Fruit fly (Drosophila melanogaster): ENCODE data around the gene Unc-76.

Gene Unc-76

DNA sequence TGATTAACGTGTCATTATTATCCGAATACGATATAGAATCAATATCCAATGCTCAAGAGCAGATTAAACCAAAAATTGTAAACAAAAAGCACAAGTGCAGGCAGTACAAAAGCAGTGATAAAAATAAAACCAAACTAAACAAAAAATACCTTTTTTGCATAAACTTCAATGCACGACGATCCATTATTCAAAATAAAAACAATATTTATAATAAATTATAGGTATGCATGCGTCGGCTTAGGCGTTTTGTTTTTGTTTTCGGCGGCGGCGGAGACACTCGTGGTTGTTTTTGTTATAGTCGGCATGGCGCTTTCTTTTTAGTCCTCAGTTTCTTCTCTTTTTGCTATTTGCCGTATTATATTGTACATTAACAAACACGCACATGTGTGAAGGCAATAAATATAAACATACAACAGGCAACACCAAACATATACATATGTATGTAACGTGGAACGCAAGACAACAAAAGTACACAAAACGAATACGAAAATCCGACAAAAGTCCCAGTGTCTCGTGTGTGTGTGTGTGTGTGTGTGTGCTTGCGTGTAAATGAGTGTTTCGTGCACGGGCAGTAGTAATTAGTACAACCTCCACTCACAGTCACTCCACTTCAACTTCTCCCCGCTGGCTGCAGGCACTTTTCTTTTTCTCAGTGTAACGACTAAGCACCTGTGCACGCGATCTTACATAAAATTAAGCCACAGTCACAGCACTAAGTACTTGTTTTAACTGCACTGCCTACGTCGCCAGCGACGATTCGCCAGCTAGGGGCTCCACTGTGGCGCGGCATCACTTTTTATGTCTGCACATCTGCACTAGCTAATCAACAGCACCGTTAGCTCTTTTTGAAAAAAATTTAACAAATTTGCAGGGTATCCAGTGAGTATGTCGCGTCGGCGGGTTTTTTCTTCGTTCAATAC is 55.7 kb downstream of the Unc-76 start (continued):
- TF ChIP-seq CG18011 (GFP tag; optimal IDR thresholded peaks at IDR 0.05) (no peak), gt (GFP tag; IDR thresholded peaks at IDR 0.05) (no peak), Dll (GFP tag; IDR thresholded peaks at IDR 0.05; ENCODE audit: partially characterized antibody) (no peak), lola (GFP tag; optimal IDR thresholded peaks at IDR 0.05) (peak in 1 of 3 experiments; percentile 21), CG30431 (GFP tag; optimal IDR thresholded peaks at IDR 0.05) (peak; percentile 12), CG16813 (GFP tag; IDR thresholded peaks at IDR 0.05; ENCODE audit: partially characterized antibody) (no peak), CG9932 (GFP tag; IDR thresholded peaks at IDR 0.05) (peak; percentile 58), Rx (GFP tag; IDR thresholded peaks at IDR 0.05) (peak; percentile 27; the same call in 1 of the 2 replicates), lilli (GFP tag; optimal IDR thresholded peaks at IDR 0.05) (peak; percentile 39), dm (GFP tag; optimal IDR thresholded peaks at IDR 0.05) (no peak), CG3281 (GFP tag; optimal IDR thresholded peaks at IDR 0.05) (peak; percentile 30), Sox102F (GFP tag; optimal IDR thresholded peaks at IDR 0.05) (peak; percentile 31), kah (GFP tag; optimal IDR thresholded peaks at IDR 0.05) (no peak), prd (optimal IDR thresholded peaks at IDR 0.05) (no peak), prd (GFP tag; IDR thresholded peaks at IDR 0.05) (peak; percentile 65; the same call in 2 of the 3 replicates), CTCF (GFP tag; optimal IDR thresholded peaks at IDR 0.05) (no peak), CG32532 (GFP tag; IDR thresholded peaks at IDR 0.05) (peak; percentile 57), CG2889 (GFP tag; IDR thresholded peaks at IDR 0.05) (no peak), CG13424 (tag; optimal IDR thresholded peaks at IDR 0.05) (peak; percentile 45), B-H1 (GFP tag; IDR thresholded peaks at IDR 0.05) (peak; percentile 11; the same call in 1 of the 3 replicates), slp2 (GFP tag; optimal IDR thresholded peaks at IDR 0.05) (peak; percentile 50), bcd (GFP tag; optimal IDR thresholded peaks at IDR 0.05) (peak; percentile 58), CG4282 (GFP tag; optimal IDR thresholded peaks at IDR 0.05) (no peak), Kr (GFP tag; optimal IDR thresholded peaks at IDR 0.05) (no peak), eyg (GFP tag; optimal IDR thresholded peaks at IDR 0.05) (no peak), CG31388 (GFP tag; optimal IDR thresholded peaks at IDR 0.05) (no peak), CG1602 (GFP tag; optimal IDR thresholded peaks at IDR 0.05) (no peak), CG11560 (tag; IDR thresholded peaks at IDR 0.05) (0 out of 3 replicates have a peak, but pooled peaks have one; percentile 41), CG31365 (tag; optimal IDR thresholded peaks at IDR 0.05) (no peak), pnt (GFP tag; optimal IDR thresholded peaks at IDR 0.05) (peak; percentile 42), CG6654 (GFP tag; optimal IDR thresholded peaks at IDR 0.05) (no peak), CG8478 (optimal IDR thresholded peaks at IDR 0.05) (no peak), CG5953 (GFP tag; IDR thresholded peaks at IDR 0.05) (no peak), cg (GFP tag; optimal IDR thresholded peaks at IDR 0.05) (no peak), nmo (GFP tag; optimal IDR thresholded peaks at IDR 0.05) (peak; percentile 15), CG9437 (GFP tag; optimal IDR thresholded peaks at IDR 0.05) (peak; percentile 3), CG12104 (GFP tag; optimal IDR thresholded peaks at IDR 0.05) (no peak), otp (GFP tag; IDR thresholded peaks at IDR 0.05) (no peak), CG12071 (GFP tag; optimal IDR thresholded peaks at IDR 0.05) (no peak), NFAT (GFP tag; IDR thresholded peaks at IDR 0.05) (0 out of 2 replicates have a peak, but pooled peaks have one; percentile 22), sim (GFP tag; IDR thresholded peaks at IDR 0.05) (no peak), CG8359 (GFP tag; optimal IDR thresholded peaks at IDR 0.05; ENCODE audit: borderline replicate concordance) (peak; percentile 10), TFAM (GFP tag; optimal IDR thresholded peaks at IDR 0.05) (no peak), CG11723 (GFP tag; optimal IDR thresholded peaks at IDR 0.05) (no peak), CG10431 (GFP tag; optimal IDR thresholded peaks at IDR 0.05) (no peak), wdn (GFP tag; IDR thresholded peaks at IDR 0.05) (no peak), CG11093 (GFP tag; IDR thresholded peaks at IDR 0.05) (0 out of 3 replicates have a peak, but pooled peaks have one; percentile 45), oc (tag; optimal IDR thresholded peaks at IDR 0.05) (no peak), Ada2b (GFP tag; IDR thresholded peaks at IDR 0.05) (no peak), CG7271 (tag; optimal IDR thresholded peaks at IDR 0.05) (peak; percentile 46)
